Worm (Caenorhabditis elegans) whole organism, young adult: ENCODE measurements around the gene C49A9.5.

Experiments
- F33H1.4 ChIP-seq: fragments of 200-800 bp; sonication (Bioruptor generic); IDR thresholded peaks from 2 replicates; pipeline ENCODE4 v1.3.6; 2022; ENCODE audit warnings: missing genetic modification reagents, missing genetic modification characterization, missing compliant biosample characterization
- F39B2.1 ChIP-seq: fragments of 200-800 bp; sonication (Bioruptor generic); IDR thresholded peaks from 2 replicates; pipeline ENCODE4 v1.3.6; 2022; ENCODE audit warnings: missing genetic modification reagents, missing genetic modification characterization, missing compliant biosample characterization
- F49E8.2 ChIP-seq: sonication (generic microtip); optimal IDR thresholded peaks from 3 replicates; lab custom pipeline; 2017; ENCODE audit warnings: missing genetic modification characterization, mild to moderate bottlenecking, missing compliant biosample characterization, antibody characterized with exemption, moderate library complexity; ENCODE audit not compliant: insufficient read depth
- Y67H2A.10 ChIP-seq: fragments of 200-800 bp; sonication (Bioruptor generic); conservative IDR thresholded peaks from 2 replicates; pipeline ENCODE4 v1.3.6; 2022; ENCODE audit warnings: missing genetic modification reagents, missing genetic modification characterization, missing compliant biosample characterization
- akir-1 ChIP-seq: fragments of 200-800 bp; sonication (Bioruptor generic); optimal IDR thresholded peaks from 2 replicates; lab custom pipeline; 2018; ENCODE audit warnings: mild to moderate bottlenecking, missing genetic modification characterization, moderate library complexity, missing compliant biosample characterization
- ama-1 ChIP-seq, 3 experiments: fragments of 150-350 bp in 1 of 3; sonication (generic microtip) in 2 of 3; optimal IDR thresholded peaks; 2 replicates each; lab custom pipeline; 2014 to 2018; ENCODE audit warnings: missing biosample characterization in 2 of 3, missing genetic modification characterization in 2 of 3, missing genetic modification reagents in 2 of 3
- aptf-3 ChIP-seq: fragments of 200-800 bp; sonication (Bioruptor generic); IDR thresholded peaks from 2 replicates; pipeline ENCODE4 v1.3.6; 2022; ENCODE audit warnings: missing genetic modification characterization, missing compliant biosample characterization
- ceh-91 ChIP-seq: fragments of 200-800 bp; sonication (Bioruptor generic); IDR thresholded peaks from 2 replicates; pipeline ENCODE4 v1.3.6; 2022; ENCODE audit warnings: missing genetic modification reagents, missing genetic modification characterization, missing compliant biosample characterization
- die-1 ChIP-seq: sonication (generic microtip); optimal IDR thresholded peaks from 2 replicates; lab custom pipeline; 2016; ENCODE audit warnings: missing genotype, mild to moderate bottlenecking, missing genetic modification characterization, missing compliant biosample characterization
- egl-44 ChIP-seq: fragments of 200-800 bp; sonication (Bioruptor generic); IDR thresholded peaks from 2 replicates; pipeline ENCODE4 v1.3.6; 2022; ENCODE audit warnings: missing genetic modification reagents, missing genetic modification characterization, missing compliant biosample characterization
- hlh-12 ChIP-seq: sonication (generic microtip); optimal IDR thresholded peaks from 2 replicates; lab custom pipeline; 2016; ENCODE audit warnings: missing genetic modification characterization, missing compliant biosample characterization
- lin-40 ChIP-seq: sonication (generic microtip); optimal IDR thresholded peaks from 2 replicates; lab custom pipeline; 2016; ENCODE audit warnings: missing genetic modification characterization, mild to moderate bottlenecking, missing compliant biosample characterization, missing genotype, missing genetic modification reagents
- lsl-1 ChIP-seq: fragments of 200-800 bp; sonication (Bioruptor generic); optimal IDR thresholded peaks from 2 replicates; lab custom pipeline; 2018; ENCODE audit warnings: mild to moderate bottlenecking, missing genetic modification characterization, moderate library complexity, missing compliant biosample characterization
- madf-3 ChIP-seq: fragments of 200-800 bp; sonication (Bioruptor generic); IDR thresholded peaks from 2 replicates; pipeline ENCODE4 v1.3.6; 2022; ENCODE audit warnings: missing genetic modification reagents, missing genetic modification characterization, missing compliant biosample characterization
- mes-4 ChIP-seq: sonication (generic microtip); optimal IDR thresholded peaks from 2 replicates; lab custom pipeline; 2016; ENCODE audit warnings: missing genotype, missing genetic modification characterization, missing compliant biosample characterization
- nfya-1 ChIP-seq: sonication (generic microtip); optimal IDR thresholded peaks from 2 replicates; lab custom pipeline; 2017; ENCODE audit warnings: antibody characterized with exemption, missing compliant biosample characterization, missing genetic modification characterization, borderline replicate concordance; ENCODE audit not compliant: insufficient read depth
- nhr-27 ChIP-seq: fragments of 200-800 bp; sonication (Bioruptor generic); optimal IDR thresholded peaks from 2 replicates; lab custom pipeline; 2018; ENCODE audit warnings: mild to moderate bottlenecking, missing genetic modification characterization, moderate library complexity, missing compliant biosample characterization
- nhr-80 ChIP-seq: sonication (generic microtip); optimal IDR thresholded peaks from 2 replicates; lab custom pipeline; 2016; ENCODE audit warnings: missing genetic modification characterization, missing compliant biosample characterization
- pha-4 ChIP-seq: fragments of 150-350 bp; sonication (generic microtip); optimal IDR thresholded peaks from 2 replicates; lab custom pipeline; 2014; ENCODE audit warnings: missing biosample characterization, missing genetic modification reagents, missing genetic modification characterization
- rec-8 ChIP-seq, 2 experiments: sonication (generic microtip); optimal IDR thresholded peaks; 2 replicates each; lab custom pipeline; 2016; ENCODE audit warnings: mild to moderate bottlenecking in 2 of 2, missing genetic modification characterization in 2 of 2, missing genetic modification reagents in 2 of 2, missing genotype in 2 of 2, missing biosample characterization in 1 of 2, missing compliant biosample characterization in 1 of 2, moderate library complexity in 1 of 2
- sdz-38 ChIP-seq: sonication (generic microtip); optimal IDR thresholded peaks from 2 replicates; lab custom pipeline; 2016; ENCODE audit warnings: missing genotype, missing genetic modification characterization, missing compliant biosample characterization
- sea-2 ChIP-seq: fragments of 200-800 bp; sonication (Bioruptor generic); IDR thresholded peaks from 2 replicates; pipeline ENCODE4 v1.3.6; 2022; ENCODE audit warnings: missing genetic modification characterization, missing compliant biosample characterization
- snpc-1.3 ChIP-seq: sonication (generic microtip); optimal IDR thresholded peaks from 2 replicates; lab custom pipeline; 2017; ENCODE audit warnings: missing genetic modification characterization, mild to moderate bottlenecking, missing compliant biosample characterization, antibody characterized with exemption, moderate library complexity, missing genotype, missing genetic modification reagents; ENCODE audit not compliant: insufficient read depth
- tbx-9 ChIP-seq: sonication (generic microtip); optimal IDR thresholded peaks from 2 replicates; lab custom pipeline; 2016; ENCODE audit warnings: borderline replicate concordance, missing genetic modification characterization, inconsistent platforms, missing compliant biosample characterization
- tlf-1 ChIP-seq: fragments of 200-800 bp; sonication (Bioruptor generic); optimal IDR thresholded peaks from 2 replicates; lab custom pipeline; 2018; ENCODE audit warnings: mild to moderate bottlenecking, missing genetic modification characterization, missing compliant biosample characterization
- zfh-2 ChIP-seq: fragments of 200-800 bp; sonication (Bioruptor generic); conservative IDR thresholded peaks from 2 replicates; pipeline ENCODE4 v1.3.6; 2022; ENCODE audit warnings: missing genetic modification reagents, missing genetic modification characterization, missing compliant biosample characterization
- zim-3 ChIP-seq: sonication (generic microtip); optimal IDR thresholded peaks from 2 replicates; lab custom pipeline; 2017; ENCODE audit warnings: mild to moderate bottlenecking, missing genetic modification characterization, moderate library complexity, missing compliant biosample characterization
- ztf-26 ChIP-seq: sonication (generic microtip); optimal IDR thresholded peaks from 2 replicates; lab custom pipeline; 2017; ENCODE audit warnings: missing genetic modification characterization, missing compliant biosample characterization
- ztf-28 ChIP-seq: fragments of 200-800 bp; sonication (Bioruptor generic); IDR thresholded peaks from 2 replicates; pipeline ENCODE4 v1.3.6; 2022; ENCODE audit warnings: missing genetic modification reagents, missing genetic modification characterization, missing compliant biosample characterization
- ztf-6 ChIP-seq: fragments of 200-800 bp; sonication (Bioruptor generic); IDR thresholded peaks from 2 replicates; pipeline ENCODE4 v1.3.6; 2022; ENCODE audit warnings: missing genetic modification reagents, missing genetic modification characterization, missing compliant biosample characterization

C49A9.5 gene

ce11 chrIV:6183757-6184156 is 29.7 kb upstream of the C49A9.5 start, which contains the start of gene unc-77:
Gene unc-77, minus strand, starts transcription at chrIV:6183857.
- TF ChIP-seq ztf-6 (GFP tag; lab: Robert Waterston, UW) (no peak), lin-40 (no peak), zim-3 (no peak), F49E8.2 (tag; lab: Kevin White, UChicago) (no peak), egl-44 (no peak)
- TF ChIP-seq, all 124 proteins: peak for 0

- TF ChIP-seq pha-4 (no peak), akir-1 (GFP tag; lab: Kevin White, UChicago) (no peak), Y67H2A.10 (GFP tag; lab: Robert Waterston, UW) (no peak), rec-8 (tag; optimal IDR thresholded peaks at IDR 0.05; lab: Kevin White, UChicago) (no peak), tlf-1 (GFP tag; lab: Kevin White, UChicago) (no peak), ztf-28 (GFP tag; lab: Robert Waterston, UW) (no peak), ztf-6 (GFP tag; lab: Robert Waterston, UW) (no peak), ama-1 (optimal IDR thresholded peaks at IDR 0.05; lab: Kevin White, UChicago) (no peak), ama-1 (GFP tag; optimal IDR thresholded peaks at IDR 0.05; lab: Kevin White, UChicago) (no peak), lsl-1 (GFP tag; lab: Kevin White, UChicago) (no peak), die-1 (tag; lab: Kevin White, UChicago) (no peak), nhr-80 (tag; lab: Kevin White, UChicago) (no peak), sea-2 (GFP tag; lab: Robert Waterston, UW) (no peak)
These were observed 27.9 kb upstream of the C49A9.5 start, which contains the start of gene asp-9 for ce11 chrIV:6185578-6185977. Gene asp-9, plus strand, starts transcription at chrIV:6185889.

ce11 chrIV:6187160-6187559 is 26.3 kb upstream of the C49A9.5 start:
- TF ChIP-seq F39B2.1 (GFP tag; lab: Robert Waterston, UW), result no peak
- no peak for TF ChIP-seq ceh-91 (GFP tag; lab: Robert Waterston, UW)
- TF ChIP-seq hlh-12 (tag; lab: Kevin White, UChicago), result no peak
- TF ChIP-seq snpc-1.3, result no peak
- TF ChIP-seq aptf-3 (GFP tag; lab: Robert Waterston, UW), result no peak

ce11 chrIV:6200249-6200648 is 13.2 kb upstream of the C49A9.5 start:
- no peak for TF ChIP-seq ztf-6 (GFP tag; lab: Robert Waterston, UW)
- no peak for TF ChIP-seq zfh-2 (GFP tag; lab: Robert Waterston, UW)
- no peak for TF ChIP-seq F33H1.4 (GFP tag; lab: Robert Waterston, UW)
- TF ChIP-seq ztf-26 (tag; lab: Kevin White, UChicago), result no peak

- TF ChIP-seq sdz-38 (tag; lab: Kevin White, UChicago), result no peak
- no peak for TF ChIP-seq mes-4 (tag; lab: Kevin White, UChicago)
- no peak for TF ChIP-seq madf-3 (GFP tag; lab: Robert Waterston, UW)
- TF ChIP-seq nhr-27 (tag; lab: Kevin White, UChicago), result no peak
- TF ChIP-seq tbx-9, result no peak
- no peak for TF ChIP-seq nfya-1
- TF ChIP-seq, all 124 proteins: peak for 0
These were observed 11.7 kb upstream of the C49A9.5 start, which contains the start of gene tkr-2 for ce11 chrIV:6201769-6202168. Gene tkr-2, plus strand, starts transcription at chrIV:6202069.
